Worm (Caenorhabditis elegans): Measurements from ENCODE around the gene F18E3.12.

F18E3.12 gene

ce11 chrV:7436509-7436908, 21.7 kb downstream of the F18E3.12 start:
- TF ChIP-seq unc-62 (GFP tag; optimal IDR thresholded peaks at IDR 0.05): no peak
- no peak for TF ChIP-seq zag-1 (tag; optimal IDR thresholded peaks at IDR 0.05)
- TF ChIP-seq sma-3 (GFP tag; optimal IDR thresholded peaks at IDR 0.05): no peak
- TF ChIP-seq ama-1 (optimal IDR thresholded peaks at IDR 0.05): no peak
- no peak for TF ChIP-seq C34F6.9 (tag; optimal IDR thresholded peaks at IDR 0.05)
- TF ChIP-seq sma-9 (GFP tag; optimal IDR thresholded peaks at IDR 0.05): no peak
- no peak for TF ChIP-seq sma-9 (tag; optimal IDR thresholded peaks at IDR 0.05)
- no peak for TF ChIP-seq ceh-82 (tag; optimal IDR thresholded peaks at IDR 0.05)
- no peak for TF ChIP-seq fos-1 (tag; optimal IDR thresholded peaks at IDR 0.05)
- TF ChIP-seq ztf-1 (GFP tag; conservative IDR thresholded peaks at IDR 0.05): no peak
- TF ChIP-seq mbf-1 (tag; optimal IDR thresholded peaks at IDR 0.05): no peak
- TF ChIP-seq ZK546.5 (tag; optimal IDR thresholded peaks at IDR 0.05): no peak
- TF ChIP-seq mdl-1 (tag; optimal IDR thresholded peaks at IDR 0.05): no peak
- no peak for TF ChIP-seq nhr-10 (tag; optimal IDR thresholded peaks at IDR 0.05)
- no peak for TF ChIP-seq elt-1 (tag; optimal IDR thresholded peaks at IDR 0.05)
- TF ChIP-seq skn-1 (tag; optimal IDR thresholded peaks at IDR 0.05): no peak
- TF ChIP-seq lin-13 (GFP tag; optimal IDR thresholded peaks at IDR 0.05): no peak

ce11 chrV:7436911-7437310, 22.1 kb downstream of the F18E3.12 start:
- TF ChIP-seq mdl-1 (tag; optimal IDR thresholded peaks at IDR 0.05): no peak
- TF ChIP-seq elt-1 (tag; optimal IDR thresholded peaks at IDR 0.05): no peak
- TF ChIP-seq gmeb-1 (tag; optimal IDR thresholded peaks at IDR 0.05): peak; percentile 26
- TF ChIP-seq ztf-1 (GFP tag; conservative IDR thresholded peaks at IDR 0.05): no peak
- TF ChIP-seq nhr-11 (tag; optimal IDR thresholded peaks at IDR 0.05): no peak
- no peak for TF ChIP-seq nhr-77 (tag; optimal IDR thresholded peaks at IDR 0.05)
- TF ChIP-seq unc-62 (GFP tag; optimal IDR thresholded peaks at IDR 0.05): no peak
- no peak for TF ChIP-seq nhr-23 (tag; optimal IDR thresholded peaks at IDR 0.05)
- TF ChIP-seq lin-13 (GFP tag; optimal IDR thresholded peaks at IDR 0.05): no peak
- peak; percentile 72 for TF ChIP-seq sma-3 (GFP tag; optimal IDR thresholded peaks at IDR 0.05)
- peak; percentile 5 for TF ChIP-seq ztf-4 (tag; optimal IDR thresholded peaks at IDR 0.05)
- peak; percentile 30 for TF ChIP-seq crh-2 (tag; optimal IDR thresholded peaks at IDR 0.05)
- TF ChIP-seq nhr-10 (tag; optimal IDR thresholded peaks at IDR 0.05): no peak
- TF ChIP-seq C34F6.9 (tag; optimal IDR thresholded peaks at IDR 0.05): peak; percentile 45
- TF ChIP-seq nhr-129 (tag; optimal IDR thresholded peaks at IDR 0.05): peak; percentile 59
- TF ChIP-seq lin-11 (tag; optimal IDR thresholded peaks at IDR 0.05): no peak
- TF ChIP-seq zag-1 (tag; optimal IDR thresholded peaks at IDR 0.05): no peak
- TF ChIP-seq Y55F3AM.14 (GFP tag; optimal IDR thresholded peaks at IDR 0.05): no peak
- TF ChIP-seq unc-39 (tag; optimal IDR thresholded peaks at IDR 0.05): no peak
- TF ChIP-seq dmd-4 (tag; optimal IDR thresholded peaks at IDR 0.05): no peak
- peak; percentile 52 for TF ChIP-seq sma-9 (GFP tag; optimal IDR thresholded peaks at IDR 0.05)
- TF ChIP-seq sma-9 (tag; optimal IDR thresholded peaks at IDR 0.05): no peak
- no peak for TF ChIP-seq nhr-6 (tag; optimal IDR thresholded peaks at IDR 0.05)
- no peak for TF ChIP-seq ceh-16 (tag; optimal IDR thresholded peaks at IDR 0.05)
- TF ChIP-seq skn-1 (tag; optimal IDR thresholded peaks at IDR 0.05): no peak
- no peak for TF ChIP-seq elt-3 (tag; optimal IDR thresholded peaks at IDR 0.05)
- no peak for TF ChIP-seq mab-5 (tag; optimal IDR thresholded peaks at IDR 0.05)
- TF ChIP-seq unc-55 (GFP tag; optimal IDR thresholded peaks at IDR 0.05): no peak
- TF ChIP-seq mbf-1 (tag; optimal IDR thresholded peaks at IDR 0.05): no peak
- TF ChIP-seq peb-1 (tag; optimal IDR thresholded peaks at IDR 0.05): no peak
- no peak for TF ChIP-seq F13H6.1 (tag; optimal IDR thresholded peaks at IDR 0.05)
- TF ChIP-seq nhr-21 (tag; optimal IDR thresholded peaks at IDR 0.05): peak; percentile 94
- no peak for TF ChIP-seq ceh-82 (tag; optimal IDR thresholded peaks at IDR 0.05)
- no peak for TF ChIP-seq nhr-237 (tag; optimal IDR thresholded peaks at IDR 0.05)
- TF ChIP-seq egl-27 (tag; optimal IDR thresholded peaks at IDR 0.05): no peak
- TF ChIP-seq ztf-11 (tag; optimal IDR thresholded peaks at IDR 0.05): no peak
- peak; percentile 59 for TF ChIP-seq blmp-1 (tag; optimal IDR thresholded peaks at IDR 0.05; ENCODE audit: insufficient read depth)
- TF ChIP-seq aly-2 (tag; optimal IDR thresholded peaks at IDR 0.05): no peak
- TF ChIP-seq snpc-4 (tag; optimal IDR thresholded peaks at IDR 0.05): no peak
- peak; percentile 98 for TF ChIP-seq ama-1 (optimal IDR thresholded peaks at IDR 0.05)
- TF ChIP-seq sem-4 (tag; optimal IDR thresholded peaks at IDR 0.05): no peak
- no peak for TF ChIP-seq alr-1 (tag; optimal IDR thresholded peaks at IDR 0.05)
- TF ChIP-seq R02D3.7 (tag; optimal IDR thresholded peaks at IDR 0.05): no peak
- TF ChIP-seq nhr-25 (tag; optimal IDR thresholded peaks at IDR 0.05): peak; percentile 81
- TF ChIP-seq lin-39 (tag; optimal IDR thresholded peaks at IDR 0.05): no peak
- TF ChIP-seq lsy-2 (tag; optimal IDR thresholded peaks at IDR 0.05): peak in 1 of 2 experiments; percentile 5
- TF ChIP-seq ZK546.5 (tag; optimal IDR thresholded peaks at IDR 0.05): no peak
- TF ChIP-seq nhr-12 (tag; optimal IDR thresholded peaks at IDR 0.05): no peak
- TF ChIP-seq fos-1 (tag; optimal IDR thresholded peaks at IDR 0.05): peak; percentile 31
